Worm (Caenorhabditis elegans) whole organism, midembryonic: ENCODE measurements around the gene rgs-3.

Source experiments
- T22C8.4 ChIP-seq: fragments of 200-800 bp; sonication (Bioruptor generic); IDR thresholded peaks from 2 replicates; pipeline ENCODE4 v1.3.6; 2022; ENCODE audit warnings: missing genetic modification characterization, missing compliant biosample characterization
- cog-1 ChIP-seq: sonication (generic microtip); optimal IDR thresholded peaks from 2 replicates; lab custom pipeline; 2016; ENCODE audit warnings: missing genetic modification characterization, missing compliant biosample characterization
- flt-1 ChIP-seq: fragments of 200-800 bp; sonication (Bioruptor generic); IDR thresholded peaks from 2 replicates; pipeline ENCODE4 v1.3.6; 2022; ENCODE audit warnings: missing genetic modification characterization, missing compliant biosample characterization
- klf-2 ChIP-seq: fragments of 200-800 bp; sonication (Bioruptor generic); conservative IDR thresholded peaks from 2 replicates; pipeline ENCODE4 v1.3.6; 2022; ENCODE audit warnings: missing genetic modification reagents, missing genetic modification characterization, missing compliant biosample characterization
- med-1 ChIP-seq: sonication (generic microtip); optimal IDR thresholded peaks from 2 replicates; lab custom pipeline; 2017; ENCODE audit warnings: missing genetic modification characterization, mild to moderate bottlenecking, missing compliant biosample characterization, antibody characterized with exemption, missing genetic modification reagents; ENCODE audit not compliant: insufficient read depth
- ref-1 ChIP-seq: fragments of 200-800 bp; sonication (Bioruptor generic); conservative IDR thresholded peaks from 2 replicates; pipeline ENCODE4 v1.3.6; 2022; ENCODE audit warnings: missing genetic modification reagents, missing genetic modification characterization, missing compliant biosample characterization
- tab-1 ChIP-seq: fragments of 200-800 bp; sonication (Bioruptor generic); IDR thresholded peaks from 2 replicates; pipeline ENCODE4 v1.3.6; 2022; ENCODE audit warnings: missing genetic modification characterization, missing compliant biosample characterization
- ztf-23 ChIP-seq: fragments of 200-800 bp; sonication (Bioruptor generic); IDR thresholded peaks from 2 replicates; pipeline ENCODE4 v1.3.6; 2022; ENCODE audit warnings: missing genetic modification reagents, missing genetic modification characterization, missing compliant biosample characterization
- ztf-29 ChIP-seq: fragments of 200-800 bp; sonication (Bioruptor generic); IDR thresholded peaks from 2 replicates; pipeline ENCODE4 v1.3.6; 2022; ENCODE audit warnings: missing genetic modification reagents, missing genetic modification characterization, missing compliant biosample characterization

Gene rgs-3

ce11 chrII:6147131-6147530, 47.5 kb downstream of the rgs-3 start:
- TF ChIP-seq ztf-29 (GFP tag; lab: Robert Waterston, UW) = no peak
- no peak for TF ChIP-seq flt-1 (GFP tag; lab: Robert Waterston, UW)
- TF ChIP-seq med-1 = no peak
- TF ChIP-seq T22C8.4 (GFP tag; lab: Robert Waterston, UW) = no peak
- TF ChIP-seq ztf-23 (GFP tag; lab: Robert Waterston, UW) = no peak
- no peak for TF ChIP-seq cog-1 (tag; lab: Kevin White, UChicago)
- TF ChIP-seq ref-1 (GFP tag; lab: Robert Waterston, UW) = no peak
- TF ChIP-seq klf-2 = no peak

- no peak for TF ChIP-seq cog-1 (tag; lab: Kevin White, UChicago)
- no peak for TF ChIP-seq flt-1 (GFP tag; lab: Robert Waterston, UW)
- TF ChIP-seq ref-1 (GFP tag; lab: Robert Waterston, UW) = no peak
- no peak for TF ChIP-seq ztf-23 (GFP tag; lab: Robert Waterston, UW)
- no peak for TF ChIP-seq klf-2
- TF ChIP-seq tab-1 = no peak
- TF ChIP-seq ztf-29 (GFP tag; lab: Robert Waterston, UW) = no peak
- TF ChIP-seq T22C8.4 (GFP tag; lab: Robert Waterston, UW) = no peak
- no peak for TF ChIP-seq med-1
These were observed 48.8 kb downstream of the rgs-3 start for ce11 chrII:6148369-6148768.

- TF ChIP-seq flt-1 (GFP tag; lab: Robert Waterston, UW) = no peak
- TF ChIP-seq ztf-23 (GFP tag; lab: Robert Waterston, UW) = no peak
- no peak for TF ChIP-seq klf-2
- TF ChIP-seq T22C8.4 (GFP tag; lab: Robert Waterston, UW) = no peak
- no peak for TF ChIP-seq cog-1 (tag; lab: Kevin White, UChicago)
- TF ChIP-seq tab-1 = no peak
- no peak for TF ChIP-seq med-1
- TF ChIP-seq ref-1 (GFP tag; lab: Robert Waterston, UW) = no peak
- TF ChIP-seq ztf-29 (GFP tag; lab: Robert Waterston, UW) = no peak
These were observed 49.8 kb downstream of the rgs-3 start for ce11 chrII:6149434-6149833.

- TF ChIP-seq flt-1 (GFP tag; lab: Robert Waterston, UW) = no peak
- TF ChIP-seq med-1 = no peak
These were observed 58.5 kb downstream of the rgs-3 start for ce11 chrII:6158111-6158510.
